Fruit fly (Drosophila melanogaster): ENCODE measurements around the gene CG7099.

CG7099 gene

DNA sequence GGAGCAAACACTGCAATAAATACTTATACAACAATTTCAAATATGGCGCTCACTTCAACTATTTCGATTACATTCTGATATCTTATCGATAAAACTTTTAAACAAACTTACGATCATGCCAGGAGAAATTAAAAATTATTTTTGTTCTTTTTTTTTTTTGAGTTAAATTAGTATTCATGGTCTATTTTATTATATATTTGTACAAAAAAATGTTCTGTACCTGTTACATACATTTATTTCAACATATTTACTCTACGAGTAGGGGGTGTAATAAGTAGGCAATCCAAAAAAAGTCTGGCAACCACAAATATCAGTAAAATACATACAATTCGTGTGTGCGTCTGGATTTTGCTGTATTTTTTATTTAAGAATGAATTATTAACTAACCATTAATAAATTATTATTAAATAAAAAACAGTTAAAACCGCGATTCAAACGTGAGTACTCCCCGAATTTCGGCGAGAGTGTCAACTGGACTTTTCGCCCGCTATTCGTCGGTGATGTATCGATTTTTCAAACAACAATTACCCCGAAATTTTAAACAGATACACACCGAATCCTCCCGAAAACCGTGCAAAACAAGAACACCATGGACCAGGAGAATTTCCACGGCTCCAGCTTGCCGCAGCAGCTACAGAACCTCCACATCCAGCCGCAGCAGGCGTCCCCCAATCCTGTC is 4.9 kb upstream of the CG7099 start, which contains the start of gene loqs (continued):
- peak; percentile 55 for TF ChIP-seq CG30020 (tag; optimal IDR thresholded peaks at IDR 0.05)

- TF ChIP-seq Hr78 (GFP tag; optimal IDR thresholded peaks at IDR 0.05) (no peak), pfk (GFP tag; optimal IDR thresholded peaks at IDR 0.05) (peak; percentile 85), CG2875 (GFP tag; optimal IDR thresholded peaks at IDR 0.05) (peak; percentile 92), CG11398 (GFP tag; optimal IDR thresholded peaks at IDR 0.05) (peak; percentile 93), mirr (GFP tag; optimal IDR thresholded peaks at IDR 0.05) (peak; percentile 97), Scr (GFP tag; IDR thresholded peaks at IDR 0.05; ENCODE audit: partially characterized antibody) (no peak; the same call in 1 of the 2 replicates), Mrtf (GFP tag; IDR thresholded peaks at IDR 0.05) (peak; percentile 59; the same call in 2 of the 3 replicates), CG8924 (tag; optimal IDR thresholded peaks at IDR 0.05) (peak; percentile 72), hth (optimal IDR thresholded peaks at IDR 0.05) (no peak), pan (optimal IDR thresholded peaks at IDR 0.05) (no peak), pan (GFP tag; optimal IDR thresholded peaks at IDR 0.05 in 1 of 2, IDR thresholded peaks at IDR 0.05 in 1 of 2) (peak in 1 of 2 experiments; percentile 88), Med (GFP tag) (peak; percentile 99), ase (GFP tag; IDR thresholded peaks at IDR 0.05) (peak; percentile 76; the same call in 2 of the 3 replicates), CG12659 (GFP tag; optimal IDR thresholded peaks at IDR 0.05) (peak; percentile 95), Ravus (GFP tag; IDR thresholded peaks at IDR 0.05) (peak; percentile 40; the same call in 1 of the 2 replicates), yki (optimal IDR thresholded peaks at IDR 0.05) (no peak), TFAM (GFP tag; optimal IDR thresholded peaks at IDR 0.05) (peak; percentile 86), CG4424 (GFP tag; optimal IDR thresholded peaks at IDR 0.05) (peak; percentile 90), CG7556 (GFP tag; optimal IDR thresholded peaks at IDR 0.05) (peak; percentile 71), CG14710 (tag; optimal IDR thresholded peaks at IDR 0.05) (peak; percentile 84), H15 (GFP tag; IDR thresholded peaks at IDR 0.05) (peak; percentile 87), prd (optimal IDR thresholded peaks at IDR 0.05) (no peak), prd (GFP tag; IDR thresholded peaks at IDR 0.05) (peak; percentile 63; the same call in 2 of the 3 replicates), CG10543 (GFP tag; optimal IDR thresholded peaks at IDR 0.05) (peak; percentile 96), CG6813 (GFP tag; optimal IDR thresholded peaks at IDR 0.05) (peak; percentile 97), croc (GFP tag; conservative IDR thresholded peaks at IDR 0.05) (peak; percentile 36; the same call in 2 of the 3 replicates), CG14441 (GFP tag; IDR thresholded peaks at IDR 0.05) (peak; percentile 69; the same call in 1 of the 2 replicates), CG8944 (GFP tag; optimal IDR thresholded peaks at IDR 0.05) (peak; percentile 69), CG4707 (GFP tag; optimal IDR thresholded peaks at IDR 0.05) (peak; percentile 91), D19A (tag; optimal IDR thresholded peaks at IDR 0.05) (peak; percentile 56), CG33557 (GFP tag; optimal IDR thresholded peaks at IDR 0.05) (peak; percentile 83), CG15073 (GFP tag; optimal IDR thresholded peaks at IDR 0.05) (no peak), vfl (GFP tag; optimal IDR thresholded peaks at IDR 0.05) (peak; percentile 78), CG5180 (GFP tag; optimal IDR thresholded peaks at IDR 0.05) (peak; percentile 80), ken (GFP tag; IDR thresholded peaks at IDR 0.05) (peak; percentile 90), gem (tag; optimal IDR thresholded peaks at IDR 0.05) (peak; percentile 80), CG18476 (GFP tag; optimal IDR thresholded peaks at IDR 0.05) (peak; percentile 63), Bdp1 (GFP tag; optimal IDR thresholded peaks at IDR 0.05) (peak; percentile 83), CG3995 (GFP tag; optimal IDR thresholded peaks at IDR 0.05) (peak; percentile 79), CG17568 (GFP tag; optimal IDR thresholded peaks at IDR 0.05) (peak; percentile 96), ind (GFP tag; optimal IDR thresholded peaks at IDR 0.05) (peak; percentile 67), CG12219 (GFP tag; optimal IDR thresholded peaks at IDR 0.05) (peak; percentile 92), Drgx (GFP tag; IDR thresholded peaks at IDR 0.05) (peak; percentile 36), crp (GFP tag; optimal IDR thresholded peaks at IDR 0.05) (peak in 1 of 2 experiments; percentile 63), CG15696 (tag; optimal IDR thresholded peaks at IDR 0.05) (peak; percentile 50), tin (GFP tag; optimal IDR thresholded peaks at IDR 0.05) (peak; percentile 88)
Measured at dm6 chr2L:13394903-13395302, 7.5 kb downstream of the CG7099 start, which contains the start of gene RpL24. Gene RpL24 (minus strand): TSS chr2L:13395131.

All from whole organism, embryonic.